Fruit fly (Drosophila melanogaster) whole organism: ENCODE measurements around the gene Gyc89Da.

Experiments
- CG8478 ChIP-seq: fragments of >200 bp; optimal IDR thresholded peaks from 2 replicates; lab custom pipeline; 2018; ENCODE audit warnings: inconsistent platforms
- Dll ChIP-seq: fragments of >200 bp; optimal IDR thresholded peaks from 2 replicates; lab custom pipeline; 2017
- EcR ChIP-seq, 2 experiments: fragments of >200 bp; optimal IDR thresholded peaks; 2 replicates each; lab custom pipeline; 2017; ENCODE audit warnings: missing biosample characterization in 2 of 2, missing genetic modification characterization in 2 of 2, missing genetic modification reagents in 2 of 2
- pan ChIP-seq: fragments of >200 bp; optimal IDR thresholded peaks from 2 replicates; lab custom pipeline; 2017
- psq ChIP-seq: fragments of >200 bp; optimal IDR thresholded peaks from 2 replicates; lab custom pipeline; 2017
- usp ChIP-seq: fragments of >200 bp; optimal IDR thresholded peaks from 2 replicates; lab custom pipeline; 2017; ENCODE audit warnings: missing biosample characterization, missing genetic modification characterization, mixed read lengths

Gene Gyc89Da

DNA sequence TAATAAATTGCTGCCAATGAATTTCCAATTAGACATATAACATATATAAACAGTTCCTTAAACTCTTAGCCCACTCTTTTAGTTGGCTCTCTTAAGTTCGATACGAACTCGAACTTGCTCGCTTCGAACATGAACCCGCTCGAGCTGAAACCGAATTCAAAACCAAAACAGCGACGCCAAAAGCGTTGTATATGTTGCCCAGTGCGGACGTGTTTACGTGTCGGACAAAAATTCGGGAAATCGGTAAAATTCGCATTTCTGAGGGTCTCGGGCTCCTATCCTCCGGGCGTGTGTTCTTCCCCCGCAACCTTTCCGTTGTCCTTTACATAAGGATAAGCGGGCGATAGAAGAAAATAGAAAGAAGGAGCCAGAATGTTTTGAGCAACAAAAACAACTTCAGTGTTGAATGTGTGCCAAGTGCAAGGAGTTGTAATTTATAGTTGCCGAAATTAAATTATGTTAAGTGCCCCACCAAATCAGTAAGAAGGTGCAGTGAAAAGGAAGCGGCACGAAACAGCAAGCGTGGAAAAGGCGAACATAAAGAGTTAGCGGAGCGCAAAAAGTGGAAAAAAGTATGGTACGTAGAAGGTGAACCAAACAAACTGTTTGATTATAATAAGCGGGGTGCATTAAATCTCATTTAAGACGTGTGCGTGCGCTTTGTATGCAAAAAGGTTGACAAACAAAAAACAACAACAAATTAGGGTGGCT is 30.3 kb downstream of the Gyc89Da start, which contains the start of gene CG42342:
CG42342 (plus strand) TSS at position 176 of the 711 bp plus-strand sequence.
- TF ChIP-seq EcR (GFP tag; optimal IDR thresholded peaks at IDR 0.05; lab: Kevin White, UChicago) (no peak), pan (no peak), Dll (lab: Kevin White, UChicago) (no peak), CG8478 (lab: Kevin White, UChicago) (no peak), psq (no peak), usp (no peak)

DNA sequence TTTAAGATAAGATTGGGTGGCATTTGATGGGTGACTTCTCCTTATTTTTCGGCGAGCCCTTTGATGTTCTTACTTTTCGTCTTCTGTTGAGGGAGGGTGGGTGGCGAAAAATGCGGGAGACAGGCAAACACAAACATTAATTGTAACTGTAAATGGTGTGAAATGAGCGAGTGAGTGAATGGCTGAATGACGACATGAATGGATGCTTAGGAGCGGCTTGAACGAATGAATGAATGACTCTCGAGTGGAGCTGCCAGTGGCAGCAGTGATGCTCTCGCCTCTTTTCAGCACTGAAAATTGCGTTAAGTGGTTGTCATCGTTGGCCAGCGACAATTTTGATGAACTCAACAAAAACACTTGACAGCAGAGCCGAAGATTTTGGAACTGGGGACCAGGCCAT is 32.1 kb downstream of the Gyc89Da start:
- no peak for TF ChIP-seq usp

DNA sequence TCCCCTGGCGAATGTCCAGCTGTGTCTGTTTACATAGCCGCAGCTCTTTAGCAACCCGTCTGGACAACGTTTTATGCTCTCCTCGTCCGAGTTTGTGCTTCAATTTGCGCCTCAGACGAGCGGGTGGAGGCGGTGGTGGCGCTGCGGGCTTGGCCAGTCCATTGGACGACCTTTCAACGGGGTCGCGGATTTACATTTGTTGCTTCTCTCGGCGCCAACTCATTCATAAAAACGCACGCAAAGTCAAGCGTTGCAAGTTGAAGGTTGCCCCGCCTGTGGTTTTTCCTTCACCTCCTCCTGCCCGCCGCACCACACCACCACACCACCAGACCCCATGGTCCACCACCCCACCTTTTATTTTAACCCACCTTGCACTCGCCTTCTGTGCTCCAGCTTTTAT is 35.3 kb downstream of the Gyc89Da start:
- TF ChIP-seq pan: no peak
- no peak for TF ChIP-seq EcR (GFP tag; optimal IDR thresholded peaks at IDR 0.05; lab: Kevin White, UChicago)
- TF ChIP-seq CG8478 (lab: Kevin White, UChicago): no peak
- no peak for TF ChIP-seq psq
- no peak for TF ChIP-seq usp
- no peak for TF ChIP-seq Dll (lab: Kevin White, UChicago)

DNA sequence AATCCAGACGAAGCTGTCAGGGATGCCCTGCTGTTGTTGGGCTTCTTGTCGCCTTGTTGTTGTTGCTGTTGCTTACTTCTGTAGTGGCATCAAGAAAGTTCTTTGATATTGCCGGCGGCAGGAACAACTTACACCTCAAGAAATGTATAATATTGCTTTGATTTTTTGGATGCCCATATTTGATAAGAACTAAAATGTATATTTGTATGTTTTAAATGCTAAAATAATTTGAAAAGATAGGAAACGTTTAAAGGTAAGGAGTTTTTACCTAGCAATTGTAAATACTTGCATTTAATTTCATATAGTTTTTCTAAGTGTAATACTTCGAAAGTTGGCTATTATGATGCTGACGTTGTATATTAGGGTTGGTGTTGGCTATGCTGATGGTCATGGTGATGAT is 37.7 kb downstream of the Gyc89Da start:
- TF ChIP-seq pan (no peak), usp (no peak), Dll (lab: Kevin White, UChicago) (no peak), EcR (GFP tag; optimal IDR thresholded peaks at IDR 0.05; lab: Kevin White, UChicago) (no peak)

DNA sequence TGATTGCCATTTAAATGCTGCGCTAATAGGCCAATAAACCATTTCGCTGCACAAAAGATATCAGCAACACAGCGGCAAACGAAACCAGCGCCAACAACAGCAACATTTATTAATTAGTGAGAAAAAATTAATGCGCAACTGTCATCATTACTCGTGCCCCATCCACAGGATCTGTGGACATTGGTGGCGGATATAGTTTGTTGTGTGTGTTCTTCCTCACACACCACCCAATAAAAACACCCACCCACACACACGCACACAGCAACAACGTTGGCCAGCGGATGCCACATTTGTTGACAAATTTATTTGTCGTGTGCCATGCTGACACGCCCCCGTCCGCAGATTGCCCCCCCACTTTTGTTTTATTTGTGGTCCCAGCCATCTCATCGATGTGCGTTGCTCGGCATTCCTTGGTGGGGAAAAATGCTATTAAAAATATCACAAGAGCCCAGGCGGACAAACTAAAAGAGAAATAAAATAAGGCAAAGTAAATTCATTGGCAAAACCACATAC is 45.8 kb downstream of the Gyc89Da start:
- no peak for TF ChIP-seq EcR (GFP tag; optimal IDR thresholded peaks at IDR 0.05; lab: Kevin White, UChicago)
- no peak for TF ChIP-seq pan
- TF ChIP-seq CG8478 (lab: Kevin White, UChicago): no peak
- TF ChIP-seq Dll (lab: Kevin White, UChicago): no peak
- TF ChIP-seq usp: no peak
- no peak for TF ChIP-seq psq

DNA sequence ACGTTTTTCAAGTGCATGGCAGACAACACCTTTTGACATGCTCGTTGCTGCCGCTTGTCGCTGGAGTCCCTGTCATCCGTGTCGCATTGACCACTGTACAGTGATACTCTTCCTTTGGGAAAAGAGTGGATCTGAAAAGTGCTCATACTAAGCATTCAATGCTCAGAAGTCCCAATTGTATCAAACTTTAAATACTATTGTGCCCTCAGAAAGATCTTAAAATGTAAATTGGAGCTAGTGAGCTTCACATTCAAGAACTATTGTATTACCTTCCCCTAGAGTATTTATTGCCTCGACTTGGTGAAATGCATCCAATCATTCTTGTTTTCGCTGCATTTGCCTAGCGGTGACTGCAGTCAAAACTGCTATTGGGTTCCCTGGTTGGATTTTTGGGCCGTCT is 51.0 kb downstream of the Gyc89Da start:
- TF ChIP-seq EcR (GFP tag; optimal IDR thresholded peaks at IDR 0.05; lab: Kevin White, UChicago): no peak

DNA sequence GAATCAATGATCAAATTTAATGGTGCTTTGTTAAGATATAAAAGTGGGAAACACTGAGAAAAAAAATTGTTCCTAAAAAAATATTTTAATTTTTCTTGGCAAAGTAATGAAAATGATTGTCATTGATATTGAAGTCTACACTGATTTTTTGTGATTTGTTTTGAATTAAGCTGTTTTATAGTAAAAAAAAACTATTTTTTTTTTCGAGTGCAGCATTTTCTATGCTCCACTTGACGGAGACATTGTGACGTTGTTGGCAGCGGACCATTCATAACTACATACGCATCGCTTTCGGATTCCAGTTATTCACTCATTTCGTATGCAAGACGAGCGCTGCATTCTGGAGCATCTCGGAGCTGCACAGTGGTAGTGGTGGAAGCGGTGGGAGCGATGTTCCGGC is 51.8 kb downstream of the Gyc89Da start:
- TF ChIP-seq usp (no peak), EcR (GFP tag; optimal IDR thresholded peaks at IDR 0.05; lab: Kevin White, UChicago) (no peak), Dll (lab: Kevin White, UChicago) (no peak), pan (no peak), psq (no peak), CG8478 (lab: Kevin White, UChicago) (no peak)

DNA sequence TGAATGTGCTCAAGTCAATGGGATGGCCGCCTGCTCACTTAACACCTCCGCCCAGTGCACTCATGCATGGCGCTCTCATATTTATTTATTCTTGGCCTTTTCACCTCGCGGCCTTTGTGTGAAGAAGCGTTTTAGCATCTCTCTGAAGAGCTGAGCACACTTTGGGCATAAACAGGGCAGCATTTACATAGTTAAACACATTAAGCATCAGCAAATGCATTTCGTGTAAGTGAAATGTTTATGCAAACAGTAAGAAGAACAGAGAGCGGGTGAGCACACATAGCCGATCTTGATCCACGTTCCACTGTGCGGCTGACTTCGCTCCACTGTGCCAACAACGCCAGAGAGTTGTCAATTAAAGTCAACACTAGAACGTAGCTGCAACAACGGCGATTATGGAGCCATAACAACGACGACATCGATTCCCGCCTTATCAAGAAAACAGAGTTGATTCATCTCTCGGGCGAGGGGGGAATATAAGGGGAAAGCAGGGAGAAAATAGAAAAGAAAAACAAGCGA is 52.3 kb downstream of the Gyc89Da start:
- no peak for TF ChIP-seq EcR (GFP tag; optimal IDR thresholded peaks at IDR 0.05; lab: Kevin White, UChicago)
- TF ChIP-seq Dll (lab: Kevin White, UChicago): no peak
- TF ChIP-seq psq: no peak
- TF ChIP-seq pan: no peak
- no peak for TF ChIP-seq usp
- no peak for TF ChIP-seq CG8478 (lab: Kevin White, UChicago)
